Worm (Caenorhabditis elegans) whole organism, mixed stage, embryonic: ENCODE measurements around the gene AC3.5.

Experiments used
- blmp-1 ChIP-seq: fragments of 150-350 bp; optimal IDR thresholded peaks from 2 replicates; lab custom pipeline; 2014; ENCODE audit warnings: missing biosample characterization, missing genetic modification characterization
- ces-1 ChIP-seq: fragments of 150-350 bp; optimal IDR thresholded peaks from 2 replicates; lab custom pipeline; 2014; ENCODE audit warnings: missing biosample characterization, missing genetic modification reagents, missing genetic modification characterization
- cnd-1 ChIP-seq: fragments of 200-800 bp; sonication (Bioruptor generic); optimal IDR thresholded peaks from 2 replicates; lab custom pipeline; 2018; ENCODE audit warnings: mild to moderate bottlenecking, missing genetic modification characterization, missing compliant biosample characterization
- drap-1 ChIP-seq: fragments of 200-800 bp; sonication (Bioruptor generic); optimal IDR thresholded peaks from 3 replicates; lab custom pipeline; 2018; ENCODE audit warnings: mild to moderate bottlenecking, missing genetic modification characterization, missing compliant biosample characterization
- lin-13 ChIP-seq: fragments of 150-350 bp; optimal IDR thresholded peaks from 2 replicates; lab custom pipeline; 2014; ENCODE audit warnings: missing biosample characterization, missing genetic modification characterization
- mab-5 ChIP-seq: fragments of 150-350 bp; optimal IDR thresholded peaks from 2 replicates; lab custom pipeline; 2014; ENCODE audit warnings: missing biosample characterization, missing genetic modification characterization
- nhr-12 ChIP-seq: fragments of 150-350 bp; optimal IDR thresholded peaks from 2 replicates; lab custom pipeline; 2014; ENCODE audit warnings: missing biosample characterization, missing genetic modification characterization
- nhr-237 ChIP-seq: fragments of 150-350 bp; optimal IDR thresholded peaks from 2 replicates; lab custom pipeline; 2014; ENCODE audit warnings: missing biosample characterization, missing genetic modification characterization
- nhr-28 ChIP-seq: fragments of 150-350 bp; optimal IDR thresholded peaks from 2 replicates; lab custom pipeline; 2014; ENCODE audit warnings: missing biosample characterization, missing genetic modification characterization
- nhr-76 ChIP-seq: sonication (generic microtip); optimal IDR thresholded peaks from 2 replicates; lab custom pipeline; 2017; ENCODE audit warnings: missing biosample characterization, missing genetic modification characterization
- snpc-4 ChIP-seq: fragments of 150-350 bp; optimal IDR thresholded peaks from 2 replicates; lab custom pipeline; 2014; ENCODE audit warnings: missing biosample characterization, missing genetic modification characterization
- sptf-1 ChIP-seq: sonication (generic microtip); optimal IDR thresholded peaks from 2 replicates; lab custom pipeline; 2017; ENCODE audit warnings: mild to moderate bottlenecking, missing genetic modification characterization, moderate library complexity, missing compliant biosample characterization
- tbx-8 ChIP-seq: fragments of 200-800 bp; sonication (Bioruptor generic); optimal IDR thresholded peaks from 2 replicates; lab custom pipeline; 2018; ENCODE audit warnings: mild to moderate bottlenecking, missing genetic modification characterization, moderate library complexity, missing compliant biosample characterization
- unc-62 ChIP-seq: fragments of 150-350 bp; optimal IDR thresholded peaks from 2 replicates; lab custom pipeline; 2014; ENCODE audit warnings: missing biosample characterization, missing genetic modification reagents, missing genetic modification characterization

DNA sequence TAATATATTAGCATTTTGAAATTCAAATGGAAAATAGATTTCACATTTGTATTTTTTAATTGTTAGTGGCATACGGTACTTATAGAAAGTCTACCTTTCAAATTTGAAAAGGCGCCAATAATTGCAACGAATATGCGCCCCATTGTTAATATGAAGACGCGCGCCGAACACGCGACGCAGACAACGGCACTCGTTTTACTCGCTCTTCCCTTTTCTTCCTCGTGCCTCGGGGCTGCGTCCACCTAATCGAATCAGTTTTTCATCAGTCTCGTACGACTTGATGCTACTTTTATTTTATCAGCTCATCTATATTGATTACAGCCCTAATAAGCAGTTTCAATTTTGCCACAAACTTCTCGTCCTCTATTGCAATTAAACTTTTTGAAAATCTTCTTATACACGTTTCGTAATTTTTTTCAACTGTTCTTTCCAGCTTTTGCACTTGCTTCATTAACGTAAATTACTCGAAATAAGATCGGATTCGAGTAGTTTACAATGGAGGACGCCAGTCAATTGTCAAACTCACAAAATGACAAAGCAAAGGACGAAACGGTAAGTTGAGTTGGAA, 26.4 kb upstream of the AC3.5 start, which contains the start of gene cash-1:
- TF ChIP-seq mab-5 (tag; lab: Kevin White, UChicago) (no peak), nhr-12 (tag; lab: Kevin White, UChicago) (no peak), tbx-8 (GFP tag; lab: Kevin White, UChicago) (no peak), nhr-28 (tag; lab: Kevin White, UChicago) (no peak), lin-13 (tag; lab: Kevin White, UChicago) (peak; percentile 23), ces-1 (GFP tag; lab: Kevin White, UChicago) (peak; percentile 89), unc-62 (GFP tag; lab: Kevin White, UChicago) (no peak), nhr-76 (tag; lab: Kevin White, UChicago) (no peak), sptf-1 (no peak), nhr-237 (tag; lab: Kevin White, UChicago) (peak; percentile 32), snpc-4 (tag; lab: Kevin White, UChicago) (no peak), blmp-1 (tag; lab: Kevin White, UChicago) (no peak), cnd-1 (tag; lab: Kevin White, UChicago) (no peak), drap-1 (no peak)
